Worm (Caenorhabditis elegans) whole organism, midembryonic: ENCODE measurements around the gene srv-10.

Source experiments
- ref-1 ChIP-seq: fragments of 200-800 bp; sonication (Bioruptor generic); conservative IDR thresholded peaks from 2 replicates; pipeline ENCODE4 v1.3.6; 2022; ENCODE audit warnings: missing genetic modification reagents, missing genetic modification characterization, missing compliant biosample characterization
- ztf-23 ChIP-seq: fragments of 200-800 bp; sonication (Bioruptor generic); IDR thresholded peaks from 2 replicates; pipeline ENCODE4 v1.3.6; 2022; ENCODE audit warnings: missing genetic modification reagents, missing genetic modification characterization, missing compliant biosample characterization
- ztf-29 ChIP-seq: fragments of 200-800 bp; sonication (Bioruptor generic); IDR thresholded peaks from 2 replicates; pipeline ENCODE4 v1.3.6; 2022; ENCODE audit warnings: missing genetic modification reagents, missing genetic modification characterization, missing compliant biosample characterization

DNA sequence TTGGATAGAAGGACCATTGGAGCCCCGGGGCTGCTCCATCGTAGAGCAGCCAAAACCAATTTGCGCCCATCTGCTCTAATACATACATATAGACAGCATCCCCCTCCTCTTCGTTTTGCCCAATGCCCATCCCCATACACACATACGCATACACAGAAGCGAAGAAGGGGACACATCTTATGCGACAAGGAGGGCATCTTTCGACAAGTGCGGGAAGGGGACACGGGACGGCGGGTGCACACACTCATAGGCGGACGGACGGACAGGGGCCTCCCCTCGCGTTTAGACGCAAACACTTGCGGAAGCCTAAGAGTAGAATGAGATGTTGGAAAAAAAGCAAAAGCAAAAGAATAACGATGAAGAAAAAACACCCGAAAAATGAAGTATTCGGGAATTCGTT lies 27.3 kb upstream of the srv-10 start:
- TF ChIP-seq ref-1 (no peak), ztf-29 (0 out of 2 replicates have a peak, but pooled peaks have one; percentile 27), ztf-23 (GFP tag; lab: Robert Waterston, UW) (0 out of 2 replicates have a peak, but pooled peaks have one; percentile 39)
